Fruit fly (Drosophila melanogaster) whole organism, wandering third instar larva: ENCODE data around the gene O-fut2.

ENCODE experiments used
- CrebA ChIP-seq: fragments of 200-800 bp; sonication (Bioruptor generic); optimal IDR thresholded peaks from 2 replicates; lab custom pipeline; 2016; ENCODE audit warnings: missing biosample characterization, mild to moderate bottlenecking, missing genetic modification characterization, borderline replicate concordance
- HLH106 ChIP-seq: fragments of 200-800 bp; optimal IDR thresholded peaks from 3 replicates; lab custom pipeline; 2019; ENCODE audit warnings: missing biosample characterization, mild to moderate bottlenecking, missing genetic modification characterization, moderate library complexity
- Hr78 ChIP-seq: fragments of >200 bp; optimal IDR thresholded peaks from 2 replicates; lab custom pipeline; 2017; ENCODE audit warnings: missing biosample characterization, missing genetic modification characterization
- Mio ChIP-seq: sonication (Bioruptor generic); optimal IDR thresholded peaks from 2 replicates; lab custom pipeline; 2016; ENCODE audit warnings: missing biosample characterization, missing genetic modification characterization
- Myc ChIP-seq: fragments of >200 bp; optimal IDR thresholded peaks from 2 replicates; lab custom pipeline; 2017
- Sp1 ChIP-seq: fragments of 200-800 bp; sonication (Bioruptor generic); optimal IDR thresholded peaks from 3 replicates; lab custom pipeline; 2019; ENCODE audit warnings: missing biosample characterization, mild to moderate bottlenecking, missing genetic modification characterization, moderate library complexity
- Vsx2 ChIP-seq: fragments of 200-300, 225-300 bp; sonication (Bioruptor generic); optimal IDR thresholded peaks from 2 replicates; lab custom pipeline; 2018; ENCODE audit warnings: missing biosample characterization, missing genetic modification characterization; ENCODE audit not compliant: partially characterized antibody
- ey ChIP-seq: fragments of 200-800 bp; sonication (Bioruptor generic); optimal IDR thresholded peaks from 2 replicates; lab custom pipeline; 2016; ENCODE audit warnings: missing biosample characterization, missing genetic modification characterization
- h ChIP-seq: fragments of 200-800 bp; sonication (Bioruptor generic); optimal IDR thresholded peaks from 3 replicates; lab custom pipeline; 2016; ENCODE audit warnings: missing biosample characterization, mild to moderate bottlenecking, missing genetic modification characterization
- jim ChIP-seq: fragments of 175-275, 200-325 bp; sonication (Bioruptor generic); optimal IDR thresholded peaks from 2 replicates; lab custom pipeline; 2016; ENCODE audit warnings: missing biosample characterization, mild to moderate bottlenecking, missing genetic modification characterization
- lola ChIP-seq: fragments of >200 bp; optimal IDR thresholded peaks from 2 replicates; lab custom pipeline; 2017; ENCODE audit warnings: missing biosample characterization, missing genetic modification characterization
- pan ChIP-seq: fragments of >200 bp; optimal IDR thresholded peaks from 2 replicates; lab custom pipeline; 2017
- psq ChIP-seq: fragments of 200-800 bp; sonication (Bioruptor generic); optimal IDR thresholded peaks from 3 replicates; lab custom pipeline; 2017; ENCODE audit warnings: missing biosample characterization, mild to moderate bottlenecking, missing genetic modification characterization, moderate library complexity

DNA sequence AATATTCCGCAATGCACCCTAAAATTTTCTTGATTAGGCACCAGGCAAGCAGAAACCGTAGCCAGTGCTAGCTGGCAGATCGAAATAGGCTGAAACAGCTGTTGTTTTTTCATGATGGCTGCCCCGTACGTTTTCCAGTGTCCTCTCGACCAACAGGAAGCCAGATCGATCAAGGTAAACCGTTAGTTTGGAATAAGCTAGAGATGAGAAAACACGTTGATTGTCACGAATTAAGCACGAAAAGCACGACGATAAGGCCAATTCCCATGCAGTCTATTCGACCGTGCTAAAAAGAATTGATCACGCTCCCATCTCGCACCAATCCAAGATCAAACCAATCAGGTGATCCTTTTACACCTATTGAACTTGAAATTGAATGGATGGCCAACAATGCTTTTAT lies 11.0 kb downstream of the O-fut2 start:
- TF ChIP-seq jim, result no peak
- no peak for TF ChIP-seq HLH106 (tag; lab: Kevin White, UChicago)
- no peak for TF ChIP-seq psq (GFP tag; lab: Kevin White, UChicago)
- TF ChIP-seq Hr78, result no peak
- no peak for TF ChIP-seq ey (GFP tag; lab: Kevin White, UChicago)
- no peak for TF ChIP-seq h (GFP tag; lab: Kevin White, UChicago)
- no peak for TF ChIP-seq Mio (GFP tag; lab: Kevin White, UChicago)
- TF ChIP-seq Sp1 (GFP tag; lab: Kevin White, UChicago), result no peak
- TF ChIP-seq lola (GFP tag; lab: Kevin White, UChicago), result no peak
- TF ChIP-seq Vsx2 (GFP tag; lab: Kevin White, UChicago), result no peak
- no peak for TF ChIP-seq pan (lab: Kevin White, UChicago)
- no peak for TF ChIP-seq CrebA (GFP tag; lab: Kevin White, UChicago)
- no peak for TF ChIP-seq Myc
